Worm (Caenorhabditis elegans): Measurements from ENCODE around the gene srap-1.

Gene srap-1

ce11 chrII:11224045-11224481, 21.0 kb downstream of the srap-1 start (continued):
- TF ChIP-seq ztf-26 (tag; optimal IDR thresholded peaks at IDR 0.05): no peak
- TF ChIP-seq attf-5 (GFP tag; optimal IDR thresholded peaks at IDR 0.05): peak; percentile 40
- TF ChIP-seq egl-18 (GFP tag; IDR thresholded peaks at IDR 0.05): no peak
- peak; percentile 99 for TF ChIP-seq snpc-1.1 (tag; optimal IDR thresholded peaks at IDR 0.05; ENCODE audit: insufficient read depth)
- no peak for TF ChIP-seq rpc-1 (optimal IDR thresholded peaks at IDR 0.05)
- peak; percentile 24 for TF ChIP-seq rpc-1 (tag; optimal IDR thresholded peaks at IDR 0.05)
- TF ChIP-seq aptf-3 (GFP tag; IDR thresholded peaks at IDR 0.05): 0 out of 2 replicates have a peak, but pooled peaks have one; percentile 9
- peak; percentile 30 for TF ChIP-seq B0035.1 (tag; optimal IDR thresholded peaks at IDR 0.05)
- peak; percentile 76 for TF ChIP-seq zfh-2 (GFP tag; conservative IDR thresholded peaks at IDR 0.05)
- TF ChIP-seq ceh-91 (GFP tag; IDR thresholded peaks at IDR 0.05): peak; percentile 49; the same call in 1 of the 2 replicates
- TF ChIP-seq unc-130 (GFP tag; optimal IDR thresholded peaks at IDR 0.05): peak; percentile 33
- no peak for TF ChIP-seq mxl-1 (tag; optimal IDR thresholded peaks at IDR 0.05)
- TF ChIP-seq K12H6.12 (tag; optimal IDR thresholded peaks at IDR 0.05): peak; percentile 38
- peak; percentile 81 for TF ChIP-seq lin-40 (tag; optimal IDR thresholded peaks at IDR 0.05)
- TF ChIP-seq rcor-1 (GFP tag; IDR thresholded peaks at IDR 0.05): peak; percentile 91
- TF ChIP-seq him-1 (tag; optimal IDR thresholded peaks at IDR 0.05): peak; percentile 99
- TF ChIP-seq rec-8 (tag; optimal IDR thresholded peaks at IDR 0.05): peak in 1 of 2 experiments; percentile 38
- TF ChIP-seq atf-7 (tag; optimal IDR thresholded peaks at IDR 0.05): peak; percentile 54
- peak; percentile 74 for TF ChIP-seq F33H1.4 (GFP tag; IDR thresholded peaks at IDR 0.05)
- peak; percentile 80 for TF ChIP-seq F23B12.7 (tag; optimal IDR thresholded peaks at IDR 0.05; ENCODE audit: insufficient read depth)
- peak; percentile 98 for TF ChIP-seq hmg-1.2 (GFP tag; IDR thresholded peaks at IDR 0.05)
- TF ChIP-seq athp-1 (tag; optimal IDR thresholded peaks at IDR 0.05): peak; percentile 24
- no peak for TF ChIP-seq F57A8.1 (GFP tag; optimal IDR thresholded peaks at IDR 0.05)
- TF ChIP-seq F57C9.4 (tag; optimal IDR thresholded peaks at IDR 0.05): no peak
- peak; percentile 66 for TF ChIP-seq ztf-18 (tag; optimal IDR thresholded peaks at IDR 0.05)
- no peak for TF ChIP-seq nfya-1 (tag; optimal IDR thresholded peaks at IDR 0.05; ENCODE audit: borderline replicate concordance, insufficient read depth)
- no peak for TF ChIP-seq lsy-27 (tag; optimal IDR thresholded peaks at IDR 0.05; ENCODE audit: borderline replicate concordance, insufficient read depth)
- no peak for TF ChIP-seq mel-28 (tag; optimal IDR thresholded peaks at IDR 0.05; ENCODE audit: borderline replicate concordance)
- peak; percentile 40 for TF ChIP-seq efl-1 (GFP tag; optimal IDR thresholded peaks at IDR 0.05)
- peak; percentile 50 to 68 for TF ChIP-seq let-607 (tag; optimal IDR thresholded peaks at IDR 0.05)
- TF ChIP-seq Y53F4B.3 (GFP tag; IDR thresholded peaks at IDR 0.05): no peak
- TF ChIP-seq aptf-2 (GFP tag; conservative IDR thresholded peaks at IDR 0.05): no peak
- TF ChIP-seq dox-1 (GFP tag; IDR thresholded peaks at IDR 0.05): peak; percentile 94
- no peak for TF ChIP-seq ztf-3 (GFP tag; optimal IDR thresholded peaks at IDR 0.05)
- peak; percentile 23 for TF ChIP-seq chd-7 (tag; optimal IDR thresholded peaks at IDR 0.05)
- TF ChIP-seq F22D6.2 (tag; optimal IDR thresholded peaks at IDR 0.05): no peak
- peak; percentile 76; the same call in 1 of the 2 replicates for TF ChIP-seq madf-3 (GFP tag; IDR thresholded peaks at IDR 0.05)
- peak; percentile 92 for TF ChIP-seq lsl-1 (GFP tag; optimal IDR thresholded peaks at IDR 0.05)
- TF ChIP-seq tbp1 (GFP tag; optimal IDR thresholded peaks at IDR 0.05): peak; percentile 82
- peak; percentile 85 for TF ChIP-seq lin-54 (GFP tag; optimal IDR thresholded peaks at IDR 0.05)
- peak; percentile 33 for TF ChIP-seq B0261.1 (tag; optimal IDR thresholded peaks at IDR 0.05)
- peak; percentile 32 for TF ChIP-seq hrde-1 (tag; optimal IDR thresholded peaks at IDR 0.05; ENCODE audit: borderline replicate concordance)
- peak; percentile 54; the same call in 1 of the 2 replicates for TF ChIP-seq C06A6.2 (GFP tag; conservative IDR thresholded peaks at IDR 0.05)
- peak; percentile 64; the same call in 1 of the 2 replicates for TF ChIP-seq lin-26 (GFP tag; IDR thresholded peaks at IDR 0.05)
- TF ChIP-seq repo-1 (tag; optimal IDR thresholded peaks at IDR 0.05): peak; percentile 76
- TF ChIP-seq F39B2.1 (GFP tag; IDR thresholded peaks at IDR 0.05): no peak
- no peak for TF ChIP-seq let-526 (GFP tag; IDR thresholded peaks at IDR 0.05)

Data from whole organism, young adult.